Worm (Caenorhabditis elegans) whole organism, L4 larva: ENCODE results near the gene trx-5.

Source experiments
- attf-4 ChIP-seq: sonication (generic microtip); optimal IDR thresholded peaks from 3 replicates; lab custom pipeline; 2017; ENCODE audit warnings: missing biosample characterization, missing genetic modification characterization
- ceh-28 ChIP-seq: fragments of 150-350 bp; optimal IDR thresholded peaks from 2 replicates; lab custom pipeline; 2014; ENCODE audit warnings: missing biosample characterization, missing genetic modification reagents, missing genetic modification characterization
- egl-27 ChIP-seq: sonication (generic microtip); optimal IDR thresholded peaks from 3 replicates; lab custom pipeline; 2017; ENCODE audit warnings: missing biosample characterization, missing genetic modification reagents, missing genetic modification characterization
- fkh-10 ChIP-seq: fragments of 150-350 bp; optimal IDR thresholded peaks from 2 replicates; lab custom pipeline; 2014; ENCODE audit warnings: missing biosample characterization, missing genetic modification reagents, missing genetic modification characterization
- lin-13 ChIP-seq: fragments of 150-350 bp; optimal IDR thresholded peaks from 2 replicates; lab custom pipeline; 2014; ENCODE audit warnings: missing biosample characterization, missing genetic modification reagents, missing genetic modification characterization
- mdt-29 ChIP-seq: fragments of 200-800 bp; sonication (Bioruptor generic); IDR thresholded peaks from 2 replicates; pipeline ENCODE4 v1.3.6; 2022; ENCODE audit warnings: missing genetic modification reagents, missing genetic modification characterization, missing compliant biosample characterization
- nhr-41 ChIP-seq: fragments of 200-800 bp; sonication (Bioruptor generic); IDR thresholded peaks from 2 replicates; pipeline ENCODE4 v1.3.6; 2022; ENCODE audit warnings: missing genetic modification reagents, missing genetic modification characterization, missing compliant biosample characterization
- pha-4 ChIP-seq, 2 experiments: fragments of 150-350 bp in 1 of 2; fragments of 200-800 bp in 1 of 2; sonication (Bioruptor generic) in 1 of 2; IDR thresholded peaks in 1 of 2; optimal IDR thresholded peaks in 1 of 2; 2 replicates each; pipeline versions ENCODE4 v1.3.6 to Lab custom; 2014 to 2022; ENCODE audit warnings: missing genetic modification characterization in 2 of 2, missing genetic modification reagents in 2 of 2, missing biosample characterization in 1 of 2, missing compliant biosample characterization in 1 of 2
- rbr-2 ChIP-seq: sonication (generic microtip); optimal IDR thresholded peaks from 2 replicates; lab custom pipeline; 2016; ENCODE audit warnings: missing genotype, missing genetic modification characterization, missing compliant biosample characterization
- tra-1 ChIP-seq: fragments of 200-800 bp; sonication (Bioruptor generic); IDR thresholded peaks from 2 replicates; pipeline ENCODE4 v1.3.6; 2022; ENCODE audit warnings: missing genetic modification reagents, missing genetic modification characterization, missing compliant biosample characterization
- zfp-2 ChIP-seq: sonication (generic microtip); optimal IDR thresholded peaks from 2 replicates; lab custom pipeline; 2016; ENCODE audit warnings: mild to moderate bottlenecking, missing genetic modification characterization, missing compliant biosample characterization
- ztf-7 ChIP-seq: fragments of 150-350 bp; optimal IDR thresholded peaks from 2 replicates; lab custom pipeline; 2014; ENCODE audit warnings: missing biosample characterization, missing genetic modification characterization

- TF ChIP-seq egl-27 (tag; lab: Kevin White, UChicago) (no peak), zfp-2 (no peak), tra-1 (GFP tag; lab: Robert Waterston, UW) (no peak), pha-4 (GFP tag; IDR thresholded peaks at IDR 0.05; lab: Robert Waterston, UW) (no peak), pha-4 (tag; optimal IDR thresholded peaks at IDR 0.05; lab: Kevin White, UChicago) (no peak), fkh-10 (GFP tag; lab: Kevin White, UChicago) (no peak), ceh-28 (tag; lab: Kevin White, UChicago) (no peak), lin-13 (GFP tag; lab: Kevin White, UChicago) (no peak), nhr-41 (GFP tag; lab: Robert Waterston, UW) (no peak), attf-4 (tag; lab: Kevin White, UChicago) (no peak), rbr-2 (tag; lab: Kevin White, UChicago) (no peak), ztf-7 (tag; lab: Kevin White, UChicago) (no peak), mdt-29 (GFP tag; lab: Robert Waterston, UW) (no peak)
Observed at ce11 chrV:1583242-1583641, 49.0 kb upstream of the trx-5 start.
